Worm (Caenorhabditis elegans) whole organism, L2 larva: ENCODE results near the gene F26D2.14.

Experiments
- ama-1 ChIP-seq: fragments of 150-350 bp; optimal IDR thresholded peaks from 2 replicates; lab custom pipeline; 2018; ENCODE audit warnings: inconsistent platforms
- fos-1 ChIP-seq: fragments of 150-350 bp; optimal IDR thresholded peaks from 2 replicates; lab custom pipeline; 2014; ENCODE audit warnings: missing biosample characterization, missing genetic modification characterization
- nhr-10 ChIP-seq: sonication (generic microtip); optimal IDR thresholded peaks from 2 replicates; lab custom pipeline; 2017; ENCODE audit warnings: missing biosample characterization, missing genetic modification characterization

DNA sequence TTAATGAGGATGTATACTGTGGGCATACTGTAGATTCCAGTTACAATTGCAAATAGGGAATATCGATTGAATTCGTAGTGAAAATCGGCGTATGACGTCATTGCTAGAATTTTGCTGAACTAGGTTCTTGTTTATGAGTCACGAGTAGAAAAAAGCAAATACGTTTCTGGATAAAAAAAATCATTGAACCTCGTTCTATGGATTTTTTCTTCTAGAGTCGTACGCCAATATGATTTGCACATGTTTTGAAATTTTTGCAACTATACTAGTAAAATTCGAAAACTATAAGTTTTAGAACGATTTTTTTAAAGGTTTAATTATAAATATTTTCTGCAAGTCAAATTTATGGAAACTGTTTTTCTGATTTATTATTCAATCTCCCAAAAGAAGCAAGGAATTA lies 32.2 kb downstream of the F26D2.14 start, which contains the start of gene sru-44:
- TF ChIP-seq ama-1 (lab: Kevin White, UChicago) (no peak), fos-1 (tag; lab: Kevin White, UChicago) (no peak), nhr-10 (tag; lab: Kevin White, UChicago) (no peak)
